Fruit fly (Drosophila melanogaster): Measurements from ENCODE around the gene CG4186.

CG4186 gene

dm6 chr3L:20792693-20793092 lies 23.3 kb downstream of the CG4186 start, which contains the start of gene Six4 (continued):
- TF ChIP-seq stc (GFP tag; IDR thresholded peaks at IDR 0.05) = no peak
- no peak for TF ChIP-seq CG15073 (GFP tag; optimal IDR thresholded peaks at IDR 0.05)
- no peak for TF ChIP-seq CG2129 (GFP tag; IDR thresholded peaks at IDR 0.05; ENCODE audit: partially characterized antibody)
- peak; percentile 74 for TF ChIP-seq Jarid2 (GFP tag; optimal IDR thresholded peaks at IDR 0.05)
- no peak for TF ChIP-seq cato (GFP tag; optimal IDR thresholded peaks at IDR 0.05; ENCODE audit: borderline replicate concordance)
- no peak for TF ChIP-seq slou (GFP tag; optimal IDR thresholded peaks at IDR 0.05)
- no peak for TF ChIP-seq Antp (GFP tag; optimal IDR thresholded peaks at IDR 0.05)
- no peak for TF ChIP-seq NK7.1 (GFP tag; optimal IDR thresholded peaks at IDR 0.05)
- TF ChIP-seq bab2 (GFP tag; optimal IDR thresholded peaks at IDR 0.05) = no peak
- no peak for TF ChIP-seq Hr39 (optimal IDR thresholded peaks at IDR 0.05)
- TF ChIP-seq D19A (tag; optimal IDR thresholded peaks at IDR 0.05) = no peak
- no peak for TF ChIP-seq Abd-B (GFP tag; optimal IDR thresholded peaks at IDR 0.05)
- TF ChIP-seq CG31388 (GFP tag; optimal IDR thresholded peaks at IDR 0.05) = no peak
- peak; percentile 62 for TF ChIP-seq chm (GFP tag; IDR thresholded peaks at IDR 0.05)
- TF ChIP-seq CG12391 (tag; optimal IDR thresholded peaks at IDR 0.05) = no peak
- no peak for TF ChIP-seq MBD-R2 (GFP tag; IDR thresholded peaks at IDR 0.05)
- no peak for TF ChIP-seq H15 (GFP tag; IDR thresholded peaks at IDR 0.05)
- no peak for TF ChIP-seq knrl (GFP tag; IDR thresholded peaks at IDR 0.05; ENCODE audit: partially characterized antibody)
- TF ChIP-seq CG14014 (GFP tag; IDR thresholded peaks at IDR 0.05) = no peak
- TF ChIP-seq CG6813 (GFP tag; optimal IDR thresholded peaks at IDR 0.05) = peak; percentile 49
- no peak for TF ChIP-seq ro (GFP tag; IDR thresholded peaks at IDR 0.05)
- no peak for TF ChIP-seq kah (GFP tag; optimal IDR thresholded peaks at IDR 0.05)
- TF ChIP-seq CG1529 (GFP tag; optimal IDR thresholded peaks at IDR 0.05) = no peak
- no peak for TF ChIP-seq CG31441 (GFP tag; IDR thresholded peaks at IDR 0.05)
- TF ChIP-seq CG33213 (GFP tag; optimal IDR thresholded peaks at IDR 0.05) = no peak
- TF ChIP-seq CG2678 (tag; optimal IDR thresholded peaks at IDR 0.05) = no peak
- no peak for TF ChIP-seq her (GFP tag; optimal IDR thresholded peaks at IDR 0.05)
- no peak for TF ChIP-seq prd (optimal IDR thresholded peaks at IDR 0.05)
- 0 out of 3 replicates have a peak, but pooled peaks have one; percentile 28 for TF ChIP-seq prd (GFP tag; IDR thresholded peaks at IDR 0.05)
- no peak for TF ChIP-seq CrebB (tag; optimal IDR thresholded peaks at IDR 0.05)
- no peak for TF ChIP-seq maf-S (GFP tag; optimal IDR thresholded peaks at IDR 0.05)
- no peak for TF ChIP-seq toy (GFP tag; IDR thresholded peaks at IDR 0.05)
- no peak for TF ChIP-seq CG15269 (tag; optimal IDR thresholded peaks at IDR 0.05)
- no peak for TF ChIP-seq slp2 (GFP tag; optimal IDR thresholded peaks at IDR 0.05)
- no peak for TF ChIP-seq gsb (GFP tag; IDR thresholded peaks at IDR 0.05)
- TF ChIP-seq CG5953 (GFP tag; IDR thresholded peaks at IDR 0.05) = no peak
- no peak for TF ChIP-seq Dad (GFP tag; optimal IDR thresholded peaks at IDR 0.05)
- no peak for TF ChIP-seq Oaz (GFP tag; IDR thresholded peaks at IDR 0.05)
- TF ChIP-seq Tbp (GFP tag; optimal IDR thresholded peaks at IDR 0.05) = no peak
- TF ChIP-seq Dp (GFP tag; optimal IDR thresholded peaks at IDR 0.05) = no peak
- TF ChIP-seq tin (GFP tag; optimal IDR thresholded peaks at IDR 0.05) = no peak
- no peak for TF ChIP-seq CG2889 (GFP tag; IDR thresholded peaks at IDR 0.05)
- no peak for TF ChIP-seq CG6683 (GFP tag; optimal IDR thresholded peaks at IDR 0.05)
- TF ChIP-seq CG17385 (GFP tag; optimal IDR thresholded peaks at IDR 0.05) = no peak
- no peak for TF ChIP-seq HmgD (GFP tag; optimal IDR thresholded peaks at IDR 0.05)
- no peak for TF ChIP-seq HmgZ (tag; optimal IDR thresholded peaks at IDR 0.05)
- no peak for TF ChIP-seq CG2712 (tag; optimal IDR thresholded peaks at IDR 0.05)
- no peak for TF ChIP-seq Pdp1 (GFP tag; optimal IDR thresholded peaks at IDR 0.05)
- TF ChIP-seq hth (optimal IDR thresholded peaks at IDR 0.05) = no peak
- TF ChIP-seq CG17912 (GFP tag; optimal IDR thresholded peaks at IDR 0.05) = no peak
- peak; percentile 56 for TF ChIP-seq phol (tag; optimal IDR thresholded peaks at IDR 0.05)
- no peak for TF ChIP-seq psq (GFP tag; optimal IDR thresholded peaks at IDR 0.05)
- TF ChIP-seq NC2β (GFP tag; optimal IDR thresholded peaks at IDR 0.05) = no peak
- peak; percentile 29 for TF ChIP-seq Six4 (GFP tag; optimal IDR thresholded peaks at IDR 0.05)
